Worm (Caenorhabditis elegans) whole organism, L3 larva: ENCODE measurements around the gene aat-4.
"Not testable (repeated sequence)": the region's sequence is repeated elsewhere in the genome, so short reads cannot be mapped to it uniquely, and the experiment has no call there.

Experiments
- R02D3.7 ChIP-seq: fragments of 150-350 bp; optimal IDR thresholded peaks from 2 replicates; lab custom pipeline; 2014; ENCODE audit warnings: missing biosample characterization, missing genetic modification characterization
- aly-2 ChIP-seq: fragments of 150-350 bp; optimal IDR thresholded peaks from 2 replicates; lab custom pipeline; 2014; ENCODE audit warnings: missing biosample characterization, missing genetic modification characterization
- ama-1 ChIP-seq: fragments of 150-350 bp; optimal IDR thresholded peaks from 2 replicates; lab custom pipeline; 2018
- ceh-16 ChIP-seq: sonication (generic microtip); optimal IDR thresholded peaks from 2 replicates; lab custom pipeline; 2017; ENCODE audit warnings: missing biosample characterization, missing genetic modification characterization
- ceh-28 ChIP-seq: fragments of 150-350 bp; optimal IDR thresholded peaks from 2 replicates; lab custom pipeline; 2014; ENCODE audit warnings: missing biosample characterization, missing genetic modification reagents, missing genetic modification characterization
- ceh-82 ChIP-seq: fragments of 150-350 bp; optimal IDR thresholded peaks from 2 replicates; lab custom pipeline; 2014; ENCODE audit warnings: missing biosample characterization, missing genetic modification characterization
- ceh-9 ChIP-seq: sonication (generic microtip); optimal IDR thresholded peaks from 2 replicates; lab custom pipeline; 2018; ENCODE audit warnings: missing biosample characterization, missing genetic modification characterization
- daf-12 ChIP-seq: fragments of 150-350 bp; optimal IDR thresholded peaks from 2 replicates; lab custom pipeline; 2014; ENCODE audit warnings: missing biosample characterization, missing genetic modification reagents, missing genetic modification characterization
- egl-27 ChIP-seq: sonication (generic microtip); optimal IDR thresholded peaks from 4 replicates; lab custom pipeline; 2017; ENCODE audit warnings: missing biosample characterization, missing genetic modification reagents, missing genetic modification characterization
- elt-1 ChIP-seq: fragments of 150-350 bp; optimal IDR thresholded peaks from 2 replicates; lab custom pipeline; 2014; ENCODE audit warnings: missing biosample characterization, missing genetic modification characterization
- elt-2 ChIP-seq: sonication (generic microtip); optimal IDR thresholded peaks from 2 replicates; lab custom pipeline; 2016; ENCODE audit warnings: missing genetic modification reagents, mild to moderate bottlenecking, missing genetic modification characterization, missing compliant biosample characterization
- elt-3 ChIP-seq, 3 experiments: fragments of 150-350 bp in 1 of 3; sonication (generic microtip) in 2 of 3; optimal IDR thresholded peaks; 2 replicates in 2 of 3; 4 replicates in 1 of 3; lab custom pipeline; 2014 to 2017; ENCODE audit warnings: missing biosample characterization in 3 of 3, missing genetic modification characterization in 3 of 3
- eor-1 ChIP-seq, 2 experiments: fragments of 150-350 bp; optimal IDR thresholded peaks; 2 replicates each; lab custom pipeline; 2014 to 2018; ENCODE audit warnings: missing biosample characterization in 2 of 2, missing genetic modification characterization in 2 of 2
- fkh-10 ChIP-seq: sonication (generic microtip); optimal IDR thresholded peaks from 2 replicates; lab custom pipeline; 2017; ENCODE audit warnings: missing biosample characterization, missing genetic modification reagents, missing genetic modification characterization
- fkh-2 ChIP-seq: fragments of 150-350 bp; optimal IDR thresholded peaks from 2 replicates; lab custom pipeline; 2014; ENCODE audit warnings: missing biosample characterization, missing genetic modification reagents, missing genetic modification characterization
- fos-1 ChIP-seq: fragments of 150-350 bp; optimal IDR thresholded peaks from 2 replicates; lab custom pipeline; 2014; ENCODE audit warnings: missing biosample characterization, missing genetic modification characterization
- jun-1 ChIP-seq: fragments of 150-350 bp; optimal IDR thresholded peaks from 2 replicates; lab custom pipeline; 2014; ENCODE audit warnings: missing biosample characterization, missing genetic modification reagents, missing genetic modification characterization
- lin-15B ChIP-seq: fragments of 150-350 bp; optimal IDR thresholded peaks from 2 replicates; lab custom pipeline; 2014; ENCODE audit warnings: missing biosample characterization, missing genetic modification characterization
- mdl-1 ChIP-seq: fragments of 150-350 bp; optimal IDR thresholded peaks from 2 replicates; lab custom pipeline; 2014; ENCODE audit warnings: missing biosample characterization, missing genetic modification characterization
- mml-1 ChIP-seq: fragments of 150-350 bp; sonication (generic microtip); optimal IDR thresholded peaks from 3 replicates; lab custom pipeline; 2014; ENCODE audit warnings: missing biosample characterization, missing genetic modification characterization
- nfya-1 ChIP-seq: sonication (generic microtip); optimal IDR thresholded peaks from 2 replicates; lab custom pipeline; 2017; ENCODE audit warnings: missing genetic modification characterization, mild to moderate bottlenecking, missing compliant biosample characterization, antibody characterized with exemption, moderate library complexity; ENCODE audit not compliant: insufficient read depth
- nhr-11 ChIP-seq: fragments of 150-350 bp; optimal IDR thresholded peaks from 2 replicates; lab custom pipeline; 2014; ENCODE audit warnings: missing biosample characterization, missing genetic modification characterization
- nhr-12 ChIP-seq: fragments of 150-350 bp; optimal IDR thresholded peaks from 2 replicates; lab custom pipeline; 2014; ENCODE audit warnings: missing biosample characterization, missing genetic modification characterization
- nhr-23 ChIP-seq: fragments of 150-350 bp; optimal IDR thresholded peaks from 2 replicates; lab custom pipeline; 2014; ENCODE audit warnings: missing biosample characterization, missing genetic modification reagents, missing genetic modification characterization
- nhr-237 ChIP-seq: fragments of 150-350 bp; optimal IDR thresholded peaks from 2 replicates; lab custom pipeline; 2014; ENCODE audit warnings: missing biosample characterization, missing genetic modification characterization
- nhr-28 ChIP-seq: fragments of 150-350 bp; optimal IDR thresholded peaks from 2 replicates; lab custom pipeline; 2014; ENCODE audit warnings: missing biosample characterization, missing genetic modification characterization
- pha-4 ChIP-seq: fragments of 150-350 bp; optimal IDR thresholded peaks from 2 replicates; lab custom pipeline; 2014; ENCODE audit warnings: missing biosample characterization, missing genetic modification reagents, missing genetic modification characterization
- sea-2 ChIP-seq: fragments of 150-350 bp; sonication (generic microtip); optimal IDR thresholded peaks from 4 replicates; lab custom pipeline; 2014; ENCODE audit warnings: missing biosample characterization, missing genetic modification reagents, missing genetic modification characterization
- skn-1 ChIP-seq: fragments of 150-350 bp; optimal IDR thresholded peaks from 2 replicates; lab custom pipeline; 2014; ENCODE audit warnings: missing biosample characterization, missing genetic modification characterization
- snpc-4 ChIP-seq: fragments of 150-350 bp; optimal IDR thresholded peaks from 2 replicates; lab custom pipeline; 2014; ENCODE audit warnings: missing biosample characterization, missing genetic modification characterization
- tbx-2 ChIP-seq: sonication (generic microtip); optimal IDR thresholded peaks from 2 replicates; lab custom pipeline; 2016; ENCODE audit warnings: mild to moderate bottlenecking, missing genetic modification characterization, missing compliant biosample characterization
- unc-39 ChIP-seq: sonication (generic microtip); optimal IDR thresholded peaks from 4 replicates; lab custom pipeline; 2017; ENCODE audit warnings: missing biosample characterization, missing genetic modification characterization
- unc-62 ChIP-seq: fragments of 150-350 bp; sonication (generic microtip); optimal IDR thresholded peaks from 4 replicates; lab custom pipeline; 2014; ENCODE audit warnings: missing biosample characterization, missing genetic modification reagents, missing genetic modification characterization
- zag-1 ChIP-seq: fragments of 150-350 bp; optimal IDR thresholded peaks from 2 replicates; lab custom pipeline; 2014; ENCODE audit warnings: missing biosample characterization, missing genetic modification characterization
- ztf-4 ChIP-seq: fragments of 150-350 bp; optimal IDR thresholded peaks from 2 replicates; lab custom pipeline; 2014; ENCODE audit warnings: missing biosample characterization, missing genetic modification characterization

Gene aat-4

DNA sequence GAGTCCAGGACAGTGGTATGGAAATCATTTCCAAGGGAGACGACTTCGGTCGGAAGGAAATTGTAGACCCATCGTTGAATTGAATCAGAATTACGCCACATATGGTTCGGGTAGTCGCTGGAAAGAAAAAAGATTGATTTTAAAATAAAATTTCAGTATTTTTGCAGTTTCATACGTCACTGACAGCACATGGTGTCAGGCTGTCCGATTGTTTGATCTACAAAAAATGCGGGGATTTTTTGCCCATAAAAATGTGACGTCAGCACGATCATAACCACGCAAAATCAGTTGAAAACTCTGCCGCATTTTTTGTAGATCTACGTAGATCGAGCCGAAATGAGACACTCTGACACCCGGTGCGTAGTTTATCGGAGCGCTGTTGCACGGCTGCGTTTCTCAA is 41.8 kb upstream of the aat-4 start, which contains the start of gene Y73B6BL.12:
Gene Y73B6BL.12 (minus strand): TSS at position 101 of the 400 bp plus-strand sequence.
- not testable (repeated sequence) for TF ChIP-seq lin-15B; pha-4 (tag; lab: Kevin White, UChicago); unc-39 (tag; lab: Kevin White, UChicago)

DNA sequence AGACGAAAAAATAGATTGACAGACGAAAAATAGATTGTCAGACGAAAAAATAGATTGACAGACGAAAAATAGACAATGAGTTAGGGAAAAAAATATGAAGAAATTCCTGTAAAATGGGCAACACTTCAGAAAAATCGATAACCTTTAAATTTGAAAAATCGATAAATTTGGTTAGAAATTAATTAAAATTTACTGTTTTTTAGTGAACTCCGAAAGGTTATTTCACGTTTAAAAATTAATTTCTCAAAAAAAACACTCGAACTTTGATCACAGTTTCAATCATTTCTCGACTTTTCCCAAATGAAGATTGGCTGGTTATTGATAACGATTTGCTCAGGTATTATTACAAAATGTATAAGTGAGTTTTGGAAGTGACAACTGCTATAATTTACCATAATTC is 31.9 kb upstream of the aat-4 start, which contains the start of gene csp-2:
Gene csp-2 (plus strand): TSS at position 301 of the 400 bp plus-strand sequence.
- no peak for TF ChIP-seq tbx-2 (tag; lab: Kevin White, UChicago)
- no peak for TF ChIP-seq snpc-4 (tag; lab: Kevin White, UChicago)
- TF ChIP-seq egl-27 (tag; lab: Kevin White, UChicago) = no peak
- no peak for TF ChIP-seq nhr-237 (tag; lab: Kevin White, UChicago)
- TF ChIP-seq elt-2 (tag; lab: Kevin White, UChicago) = no peak
- no peak for TF ChIP-seq jun-1
- TF ChIP-seq R02D3.7 (tag; lab: Kevin White, UChicago) = no peak
- TF ChIP-seq aly-2 (tag; lab: Kevin White, UChicago) = no peak
- no peak for TF ChIP-seq elt-3 (tag; optimal IDR thresholded peaks at IDR 0.05; lab: Kevin White, UChicago)
- TF ChIP-seq, all 47 proteins: peak for 0

DNA sequence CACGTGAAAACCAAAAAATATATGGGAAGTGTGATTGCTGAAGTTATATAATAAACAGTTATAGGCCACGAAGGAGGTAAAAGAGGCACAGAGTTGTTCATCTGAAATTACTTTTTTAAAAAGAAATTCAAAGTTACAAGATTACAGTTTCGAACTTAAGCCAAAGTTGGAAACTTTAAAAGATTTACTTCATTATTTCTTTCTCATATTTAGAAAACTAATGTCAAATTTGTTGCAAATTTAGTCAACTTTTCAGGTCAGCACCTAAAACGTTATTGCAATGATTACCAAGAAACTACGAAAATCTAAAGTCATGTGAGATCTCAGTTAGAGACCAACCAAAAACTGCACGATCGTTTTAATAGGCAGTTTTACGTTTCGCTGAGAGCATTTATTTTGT is 28.1 kb upstream of the aat-4 start, which contains the start of gene srv-25:
Gene srv-25 (minus strand): TSS at position 101 of the 400 bp plus-strand sequence.
- TF ChIP-seq snpc-4 (tag; lab: Kevin White, UChicago) = no peak
- no peak for TF ChIP-seq fkh-2
- TF ChIP-seq nhr-28 = no peak
- no peak for TF ChIP-seq ztf-4 (tag; lab: Kevin White, UChicago)
- no peak for TF ChIP-seq sea-2 (GFP tag; lab: Kevin White, UChicago)
- no peak for TF ChIP-seq ceh-9 (tag; lab: Kevin White, UChicago)
- TF ChIP-seq ama-1 (lab: Kevin White, UChicago) = no peak
- no peak for TF ChIP-seq skn-1 (tag; lab: Kevin White, UChicago)
- no peak for TF ChIP-seq nhr-11 (tag; lab: Kevin White, UChicago)
- TF ChIP-seq fkh-10 (GFP tag; lab: Kevin White, UChicago) = no peak
- TF ChIP-seq ceh-16 (tag; lab: Kevin White, UChicago) = no peak
- no peak for TF ChIP-seq aly-2 (tag; lab: Kevin White, UChicago)
- no peak for TF ChIP-seq elt-3 (tag; optimal IDR thresholded peaks at IDR 0.05; lab: Kevin White, UChicago)
- TF ChIP-seq unc-39 (tag; lab: Kevin White, UChicago) = no peak
- TF ChIP-seq fos-1 (tag; lab: Kevin White, UChicago) = no peak
- no peak for TF ChIP-seq mml-1
- no peak for TF ChIP-seq nhr-12

DNA sequence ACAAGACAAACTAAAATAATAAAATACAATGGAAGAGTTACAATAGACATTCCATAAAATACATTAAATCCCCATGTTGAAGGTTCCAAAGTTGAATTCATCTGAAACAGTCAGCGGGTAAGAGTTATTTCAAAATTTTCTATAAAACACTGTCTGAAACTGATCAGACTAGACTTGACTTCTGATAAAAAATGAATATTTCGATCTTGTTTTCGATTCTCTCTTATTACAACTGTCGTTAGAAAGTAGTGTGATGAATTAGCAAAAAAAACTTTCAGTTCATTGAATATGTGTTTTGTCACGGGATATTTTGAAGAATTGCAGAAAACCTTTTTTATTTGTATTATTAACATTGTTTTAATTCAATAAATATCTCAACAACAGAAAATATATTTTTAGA is 26.2 kb upstream of the aat-4 start, which contains the start of gene srv-26:
Gene srv-26 (minus strand): TSS at position 101 of the 400 bp plus-strand sequence.
- no peak for TF ChIP-seq R02D3.7 (tag; lab: Kevin White, UChicago)
- no peak for TF ChIP-seq elt-2 (tag; lab: Kevin White, UChicago)
- no peak for TF ChIP-seq aly-2 (tag; lab: Kevin White, UChicago)
- TF ChIP-seq nhr-237 (tag; lab: Kevin White, UChicago) = no peak
- no peak for TF ChIP-seq ceh-16 (tag; lab: Kevin White, UChicago)
- no peak for TF ChIP-seq ceh-9 (tag; lab: Kevin White, UChicago)
- no peak for TF ChIP-seq nhr-23
- TF ChIP-seq elt-1 (tag; lab: Kevin White, UChicago) = no peak
- TF ChIP-seq mdl-1 = no peak

DNA sequence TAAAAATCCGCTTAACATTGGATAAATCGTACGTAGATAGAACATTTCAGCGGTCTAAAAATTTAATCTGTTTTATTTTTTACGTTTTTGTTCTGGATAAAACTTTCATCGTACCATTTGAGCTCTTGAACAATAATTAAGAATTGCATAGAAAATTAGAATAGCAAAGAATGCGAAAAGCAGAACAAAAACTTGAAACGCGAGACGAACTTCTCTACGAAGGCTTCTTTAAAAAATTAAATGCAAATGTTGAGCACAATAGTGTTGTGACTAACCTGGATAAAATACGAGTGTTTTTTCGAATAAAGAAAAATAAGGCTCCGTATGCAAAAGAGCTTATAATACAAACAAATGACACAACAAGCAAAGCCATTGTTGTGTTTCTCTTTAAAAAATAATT is 24.0 kb upstream of the aat-4 start:
- no peak for TF ChIP-seq zag-1 (tag; lab: Kevin White, UChicago)
- no peak for TF ChIP-seq eor-1 (tag; optimal IDR thresholded peaks at IDR 0.05; lab: Kevin White, UChicago)
- TF ChIP-seq egl-27 (tag; lab: Kevin White, UChicago) = no peak
- TF ChIP-seq ceh-9 (tag; lab: Kevin White, UChicago) = no peak
- no peak for TF ChIP-seq ceh-28
- TF ChIP-seq daf-12 (tag; lab: Kevin White, UChicago) = no peak
- TF ChIP-seq aly-2 (tag; lab: Kevin White, UChicago) = no peak
- TF ChIP-seq unc-62 (GFP tag; lab: Kevin White, UChicago) = no peak
- TF ChIP-seq nfya-1 = no peak
- TF ChIP-seq ceh-82 = no peak
- TF ChIP-seq nhr-12 = no peak
